Worm (Caenorhabditis elegans): Measurements from ENCODE around the gene acdh-8.

Gene acdh-8

DNA sequence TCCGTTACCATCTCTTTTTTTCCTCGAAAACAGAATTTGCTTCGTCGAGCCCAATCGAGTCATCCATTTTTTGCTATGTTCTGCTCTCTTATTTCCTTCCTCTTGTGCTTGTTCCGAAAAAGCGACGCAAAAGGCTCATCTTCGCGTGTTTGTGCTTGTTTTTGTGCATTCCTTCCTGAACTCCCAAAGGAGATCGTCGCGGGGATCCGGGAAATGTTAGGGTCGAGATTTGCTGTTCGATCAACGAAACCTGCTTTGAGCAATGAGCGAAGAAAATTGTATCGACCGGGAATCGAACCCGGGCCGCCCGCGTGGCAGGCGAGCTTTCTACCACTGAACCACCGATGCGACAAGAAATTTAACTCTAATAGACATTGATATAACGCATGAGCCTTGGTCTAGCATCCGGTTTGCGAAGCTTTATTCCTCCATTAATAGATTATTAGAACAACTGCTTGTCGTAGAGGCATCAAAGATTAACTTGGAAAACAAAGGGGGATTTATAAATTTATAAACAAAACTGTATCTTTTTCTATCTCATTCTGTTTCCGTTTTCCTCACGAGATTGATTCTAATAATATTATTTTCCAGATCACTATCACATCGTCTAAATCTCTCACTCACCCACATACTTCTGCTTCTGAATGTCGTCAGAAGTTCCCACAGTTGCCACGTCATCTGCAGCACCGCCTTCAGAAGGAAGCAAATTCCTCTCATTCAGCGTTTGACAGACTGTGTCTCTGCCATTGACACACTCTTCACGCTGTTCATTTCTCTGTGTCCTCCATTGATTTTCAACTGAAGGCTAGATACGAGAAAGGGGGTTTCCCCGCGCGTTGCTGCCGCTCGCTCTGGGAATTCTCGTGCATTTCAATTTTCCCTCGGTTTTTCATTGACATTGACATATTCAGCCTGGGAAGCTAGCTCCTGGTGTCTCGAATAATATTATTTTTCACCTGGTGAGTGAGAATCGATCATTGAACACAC lies 12.1 kb upstream of the acdh-8 start, which contains the start of gene K05F1.6 (continued):
- TF ChIP-seq unc-62 (GFP tag; optimal IDR thresholded peaks at IDR 0.05) (no peak), gmeb-1 (tag; optimal IDR thresholded peaks at IDR 0.05) (no peak), lin-11 (tag; optimal IDR thresholded peaks at IDR 0.05) (peak; percentile 48), ceh-82 (tag; optimal IDR thresholded peaks at IDR 0.05) (no peak), mab-5 (tag; optimal IDR thresholded peaks at IDR 0.05) (no peak), lsy-2 (tag; optimal IDR thresholded peaks at IDR 0.05) (peak; percentile 28 to 50), sem-4 (tag; optimal IDR thresholded peaks at IDR 0.05) (peak; percentile 26), snpc-4 (tag; optimal IDR thresholded peaks at IDR 0.05) (no peak), ama-1 (optimal IDR thresholded peaks at IDR 0.05) (no peak), unc-55 (GFP tag; optimal IDR thresholded peaks at IDR 0.05) (peak; percentile 10), alr-1 (tag; optimal IDR thresholded peaks at IDR 0.05) (no peak), peb-1 (tag; optimal IDR thresholded peaks at IDR 0.05) (no peak)

ce11 chrII:5785504-5785903 lies 8.8 kb upstream of the acdh-8 start:
- TF ChIP-seq peb-1 (tag; optimal IDR thresholded peaks at IDR 0.05), result no peak
- no peak for TF ChIP-seq F13H6.1 (tag; optimal IDR thresholded peaks at IDR 0.05)
- no peak for TF ChIP-seq ztf-4 (tag; optimal IDR thresholded peaks at IDR 0.05)

DNA sequence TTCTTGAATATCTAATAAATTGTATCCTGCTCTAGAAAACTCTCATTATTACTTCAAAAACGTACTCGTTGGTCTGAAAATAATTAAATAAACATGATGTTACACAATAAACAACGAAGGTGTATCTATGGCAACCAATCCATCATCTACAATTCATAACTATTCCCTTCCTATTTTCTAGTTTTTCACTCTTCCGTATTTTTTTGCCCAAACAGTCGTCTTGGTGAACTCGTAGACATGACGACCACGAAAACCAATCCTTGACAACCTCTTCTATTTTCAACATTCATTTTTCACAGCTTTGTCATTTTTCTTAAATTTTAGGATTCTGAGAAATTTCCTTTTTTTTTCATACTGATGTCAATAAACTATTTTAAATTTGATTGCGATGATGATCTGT lies 5.5 kb upstream of the acdh-8 start, which contains the start of gene K05F1.13:
Gene K05F1.13 (plus strand): TSS at position 301 of the 400 bp plus-strand sequence.
- TF ChIP-seq lin-39 (tag; optimal IDR thresholded peaks at IDR 0.05) (no peak), nhr-23 (tag; optimal IDR thresholded peaks at IDR 0.05) (no peak), ztf-1 (GFP tag; conservative IDR thresholded peaks at IDR 0.05) (no peak), mab-5 (tag; optimal IDR thresholded peaks at IDR 0.05) (no peak), peb-1 (tag; optimal IDR thresholded peaks at IDR 0.05) (no peak), lin-11 (tag; optimal IDR thresholded peaks at IDR 0.05) (no peak), elt-3 (tag; optimal IDR thresholded peaks at IDR 0.05) (no peak), dmd-4 (tag; optimal IDR thresholded peaks at IDR 0.05) (no peak), lin-13 (GFP tag; optimal IDR thresholded peaks at IDR 0.05) (no peak), aly-2 (tag; optimal IDR thresholded peaks at IDR 0.05) (no peak), ztf-11 (tag; optimal IDR thresholded peaks at IDR 0.05) (no peak), mbf-1 (tag; optimal IDR thresholded peaks at IDR 0.05) (no peak), nhr-6 (tag; optimal IDR thresholded peaks at IDR 0.05) (no peak), snpc-4 (tag; optimal IDR thresholded peaks at IDR 0.05) (no peak), unc-55 (GFP tag; optimal IDR thresholded peaks at IDR 0.05) (no peak), lsy-2 (tag; optimal IDR thresholded peaks at IDR 0.05) (no peak), alr-1 (tag; optimal IDR thresholded peaks at IDR 0.05) (no peak), nhr-129 (tag; optimal IDR thresholded peaks at IDR 0.05) (no peak), blmp-1 (tag; optimal IDR thresholded peaks at IDR 0.05; ENCODE audit: insufficient read depth) (no peak)

DNA sequence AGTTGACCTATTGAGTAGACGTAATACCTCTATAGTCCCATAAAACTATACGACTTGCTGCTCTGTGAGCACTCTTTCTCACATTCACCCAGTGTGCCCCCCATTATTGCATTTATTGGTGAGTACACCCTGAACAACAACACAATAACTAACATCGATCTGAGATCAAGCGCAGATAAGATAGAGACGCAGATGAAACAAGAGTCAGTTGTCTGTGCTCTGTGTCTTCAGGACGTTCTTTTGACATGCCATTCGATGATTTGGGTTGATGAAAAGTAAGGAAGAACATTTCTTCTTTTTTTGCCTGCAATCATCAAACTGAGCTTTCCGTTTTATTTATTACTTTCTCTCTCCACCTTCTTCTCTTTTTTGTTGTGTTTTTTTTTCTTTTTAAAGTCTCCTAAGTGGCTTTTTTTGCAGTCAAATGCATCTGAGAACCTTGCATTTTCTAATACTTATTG lies 4.0 kb upstream of the acdh-8 start, which contains the start of gene lect-2:
Gene lect-2 (plus strand): TSS at position 411 of the 461 bp plus-strand sequence.
- TF ChIP-seq snpc-4 (tag; optimal IDR thresholded peaks at IDR 0.05) (no peak), lsy-2 (tag; optimal IDR thresholded peaks at IDR 0.05) (peak in 1 of 2 experiments; percentile 28), ztf-4 (tag; optimal IDR thresholded peaks at IDR 0.05) (no peak), nhr-77 (tag; optimal IDR thresholded peaks at IDR 0.05) (no peak), lin-13 (GFP tag; optimal IDR thresholded peaks at IDR 0.05) (no peak), nhr-129 (tag; optimal IDR thresholded peaks at IDR 0.05) (peak; percentile 40), ceh-16 (tag; optimal IDR thresholded peaks at IDR 0.05) (no peak), ztf-1 (GFP tag; conservative IDR thresholded peaks at IDR 0.05) (no peak), crh-2 (tag; optimal IDR thresholded peaks at IDR 0.05) (no peak), fos-1 (tag; optimal IDR thresholded peaks at IDR 0.05) (no peak), C34F6.9 (tag; optimal IDR thresholded peaks at IDR 0.05) (peak; percentile 11), F13H6.1 (tag; optimal IDR thresholded peaks at IDR 0.05) (peak; percentile 22), mbf-1 (tag; optimal IDR thresholded peaks at IDR 0.05) (no peak), nhr-25 (tag; optimal IDR thresholded peaks at IDR 0.05) (no peak), elt-1 (tag; optimal IDR thresholded peaks at IDR 0.05) (peak; percentile 39), mdl-1 (tag; optimal IDR thresholded peaks at IDR 0.05) (no peak), sma-9 (GFP tag; optimal IDR thresholded peaks at IDR 0.05) (peak; percentile 65), sma-9 (tag; optimal IDR thresholded peaks at IDR 0.05) (no peak), ztf-11 (tag; optimal IDR thresholded peaks at IDR 0.05) (no peak), lin-11 (tag; optimal IDR thresholded peaks at IDR 0.05) (no peak), aly-2 (tag; optimal IDR thresholded peaks at IDR 0.05) (no peak), nhr-12 (tag; optimal IDR thresholded peaks at IDR 0.05) (no peak), nhr-21 (tag; optimal IDR thresholded peaks at IDR 0.05) (no peak), mab-5 (tag; optimal IDR thresholded peaks at IDR 0.05) (no peak), peb-1 (tag; optimal IDR thresholded peaks at IDR 0.05) (no peak)

Measured in whole organism, L2 larva.